Worm (Caenorhabditis elegans) whole organism, young adult: ENCODE results near the gene B0244.4.

ENCODE experiments used
- B0019.2 ChIP-seq: fragments of 200-800 bp; sonication (Bioruptor generic); conservative IDR thresholded peaks from 2 replicates; pipeline ENCODE4 v1.3.6; 2022; ENCODE audit warnings: missing genetic modification reagents, missing genetic modification characterization, missing compliant biosample characterization
- F10E7.11 ChIP-seq: sonication (generic microtip); optimal IDR thresholded peaks from 2 replicates; lab custom pipeline; 2017; ENCODE audit warnings: mild to moderate bottlenecking, missing genetic modification characterization, moderate library complexity, missing compliant biosample characterization
- F33H1.4 ChIP-seq: fragments of 200-800 bp; sonication (Bioruptor generic); IDR thresholded peaks from 2 replicates; pipeline ENCODE4 v1.3.6; 2022; ENCODE audit warnings: missing genetic modification reagents, missing genetic modification characterization, missing compliant biosample characterization
- F39B2.1 ChIP-seq: fragments of 200-800 bp; sonication (Bioruptor generic); IDR thresholded peaks from 2 replicates; pipeline ENCODE4 v1.3.6; 2022; ENCODE audit warnings: missing genetic modification reagents, missing genetic modification characterization, missing compliant biosample characterization
- F57A8.1 ChIP-seq: fragments of 200-800 bp; sonication (Bioruptor generic); optimal IDR thresholded peaks from 2 replicates; lab custom pipeline; 2018; ENCODE audit warnings: mild to moderate bottlenecking, missing genetic modification characterization, moderate library complexity, missing compliant biosample characterization
- F57C9.4 ChIP-seq: sonication (generic microtip); optimal IDR thresholded peaks from 2 replicates; lab custom pipeline; 2017; ENCODE audit warnings: mild to moderate bottlenecking, missing genetic modification characterization, missing compliant biosample characterization
- T07F8.4 ChIP-seq: sonication (generic microtip); optimal IDR thresholded peaks from 2 replicates; lab custom pipeline; 2016; ENCODE audit warnings: mild to moderate bottlenecking, missing genetic modification characterization, moderate library complexity, missing compliant biosample characterization
- Y56A3A.18 ChIP-seq: fragments of 200-800 bp; sonication (Bioruptor generic); IDR thresholded peaks from 2 replicates; pipeline ENCODE4 v1.3.6; 2022; ENCODE audit warnings: missing genetic modification reagents, missing genetic modification characterization, missing compliant biosample characterization
- Y95B8A.8 ChIP-seq: fragments of 200-800 bp; sonication (Bioruptor generic); IDR thresholded peaks from 2 replicates; pipeline ENCODE4 v1.3.6; 2022; ENCODE audit warnings: missing genetic modification reagents, missing genetic modification characterization, missing compliant biosample characterization
- attf-3 ChIP-seq: fragments of 200-800 bp; sonication (Bioruptor generic); conservative IDR thresholded peaks from 2 replicates; pipeline ENCODE4 v1.3.6; 2022; ENCODE audit warnings: missing genetic modification reagents, missing genetic modification characterization, missing compliant biosample characterization
- attf-5 ChIP-seq: fragments of 200-800 bp; sonication (Bioruptor generic); optimal IDR thresholded peaks from 2 replicates; lab custom pipeline; 2018; ENCODE audit warnings: mild to moderate bottlenecking, missing genetic modification characterization, missing compliant biosample characterization
- bed-1 ChIP-seq: fragments of 200-800 bp; sonication (Bioruptor generic); IDR thresholded peaks from 2 replicates; pipeline ENCODE4 v1.3.6; 2022; ENCODE audit warnings: missing genetic modification reagents, missing genetic modification characterization, missing compliant biosample characterization
- ccch-3 ChIP-seq: fragments of 200-800 bp; sonication (Bioruptor generic); optimal IDR thresholded peaks from 2 replicates; lab custom pipeline; 2018; ENCODE audit warnings: mild to moderate bottlenecking, missing genetic modification characterization, missing compliant biosample characterization
- cebp-1 ChIP-seq, 2 experiments: fragments of 200-800 bp in 1 of 2; sonication (Bioruptor generic) in 1 of 2; sonication (generic microtip) in 1 of 2; IDR thresholded peaks in 1 of 2; optimal IDR thresholded peaks in 1 of 2; 2 replicates each; pipeline versions ENCODE4 v1.3.6 to Lab custom; 2017 to 2022; ENCODE audit warnings: missing compliant biosample characterization in 2 of 2, missing genetic modification characterization in 2 of 2, mild to moderate bottlenecking in 1 of 2, missing genetic modification reagents in 1 of 2, moderate library complexity in 1 of 2
- cebp-2 ChIP-seq: fragments of 200-800 bp; sonication (Bioruptor generic); IDR thresholded peaks from 2 replicates; pipeline ENCODE4 v1.3.6; 2022; ENCODE audit warnings: missing genetic modification characterization, missing compliant biosample characterization
- ceh-27 ChIP-seq: fragments of 200-800 bp; sonication (Bioruptor generic); optimal IDR thresholded peaks from 2 replicates; lab custom pipeline; 2018; ENCODE audit warnings: mild to moderate bottlenecking, missing genetic modification characterization, moderate library complexity, missing compliant biosample characterization
- die-1 ChIP-seq: sonication (generic microtip); optimal IDR thresholded peaks from 2 replicates; lab custom pipeline; 2016; ENCODE audit warnings: missing genotype, mild to moderate bottlenecking, missing genetic modification characterization, missing compliant biosample characterization
- dox-1 ChIP-seq: fragments of 200-800 bp; sonication (Bioruptor generic); IDR thresholded peaks from 2 replicates; pipeline ENCODE4 v1.3.6; 2022; ENCODE audit warnings: missing genetic modification reagents, missing genetic modification characterization, missing compliant biosample characterization
- dpff-1 ChIP-seq: sonication (generic microtip); optimal IDR thresholded peaks from 2 replicates; lab custom pipeline; 2017; ENCODE audit warnings: mild to moderate bottlenecking, missing genetic modification characterization, missing compliant biosample characterization
- efl-1 ChIP-seq: fragments of 150-350 bp; optimal IDR thresholded peaks from 2 replicates; lab custom pipeline; 2014; ENCODE audit warnings: missing biosample characterization, missing genetic modification reagents, missing genetic modification characterization
- ekl-4 ChIP-seq: fragments of 200-800 bp; sonication (Bioruptor generic); IDR thresholded peaks from 2 replicates; pipeline ENCODE4 v1.3.6; 2022; ENCODE audit warnings: missing genetic modification reagents, missing genetic modification characterization, missing compliant biosample characterization
- him-1 ChIP-seq: sonication (generic microtip); optimal IDR thresholded peaks from 2 replicates; lab custom pipeline; 2016; ENCODE audit warnings: missing genotype, missing genetic modification reagents, missing genetic modification characterization, missing compliant biosample characterization
- hlh-12 ChIP-seq: sonication (generic microtip); optimal IDR thresholded peaks from 2 replicates; lab custom pipeline; 2016; ENCODE audit warnings: missing genetic modification characterization, missing compliant biosample characterization
- hmg-1.2 ChIP-seq: fragments of 200-800 bp; sonication (Bioruptor generic); IDR thresholded peaks from 2 replicates; pipeline ENCODE4 v1.3.6; 2022; ENCODE audit warnings: missing genetic modification reagents, missing genetic modification characterization, missing compliant biosample characterization
- let-526 ChIP-seq: fragments of 200-800 bp; sonication (Bioruptor generic); IDR thresholded peaks from 2 replicates; pipeline ENCODE4 v1.3.6; 2022; ENCODE audit warnings: missing genetic modification reagents, missing genetic modification characterization, missing compliant biosample characterization
- let-607 ChIP-seq, 2 experiments: fragments of 200-800 bp in 1 of 2; sonication (Bioruptor generic) in 1 of 2; sonication (generic microtip) in 1 of 2; optimal IDR thresholded peaks; 2 replicates each; lab custom pipeline; 2016 to 2018; ENCODE audit warnings: mild to moderate bottlenecking in 2 of 2, missing compliant biosample characterization in 2 of 2, missing genetic modification characterization in 2 of 2, moderate library complexity in 2 of 2, missing genotype in 1 of 2
- lin-26 ChIP-seq: fragments of 200-800 bp; sonication (Bioruptor generic); IDR thresholded peaks from 2 replicates; pipeline ENCODE4 v1.3.6; 2022; ENCODE audit warnings: missing genetic modification reagents, missing genetic modification characterization, missing compliant biosample characterization
- lir-1 ChIP-seq: fragments of 200-800 bp; sonication (Bioruptor generic); conservative IDR thresholded peaks from 2 replicates; pipeline ENCODE4 v1.3.6; 2022; ENCODE audit warnings: missing genetic modification reagents, missing genetic modification characterization, missing compliant biosample characterization
- lsl-1 ChIP-seq: fragments of 200-800 bp; sonication (Bioruptor generic); optimal IDR thresholded peaks from 2 replicates; lab custom pipeline; 2018; ENCODE audit warnings: mild to moderate bottlenecking, missing genetic modification characterization, moderate library complexity, missing compliant biosample characterization
- lsy-27 ChIP-seq: sonication (generic microtip); optimal IDR thresholded peaks from 2 replicates; lab custom pipeline; 2017; ENCODE audit warnings: missing genetic modification characterization, mild to moderate bottlenecking, missing compliant biosample characterization, antibody characterized with exemption, missing genotype, borderline replicate concordance; ENCODE audit not compliant: insufficient read depth
- madf-10 ChIP-seq: sonication (generic microtip); optimal IDR thresholded peaks from 2 replicates; lab custom pipeline; 2016; ENCODE audit warnings: mild to moderate bottlenecking, missing genetic modification characterization, missing compliant biosample characterization
- madf-6 ChIP-seq: fragments of 200-800 bp; sonication (Bioruptor generic); IDR thresholded peaks from 2 replicates; pipeline ENCODE4 v1.3.6; 2022; ENCODE audit warnings: missing genetic modification reagents, missing genetic modification characterization, missing compliant biosample characterization
- mxl-1 ChIP-seq: sonication (generic microtip); optimal IDR thresholded peaks from 2 replicates; lab custom pipeline; 2016; ENCODE audit warnings: missing genetic modification characterization, missing compliant biosample characterization
- nhr-179 ChIP-seq: sonication (generic microtip); optimal IDR thresholded peaks from 2 replicates; lab custom pipeline; 2016; ENCODE audit warnings: mild to moderate bottlenecking, missing genetic modification characterization, missing compliant biosample characterization
- pha-4 ChIP-seq: fragments of 150-350 bp; sonication (generic microtip); optimal IDR thresholded peaks from 2 replicates; lab custom pipeline; 2014; ENCODE audit warnings: missing biosample characterization, missing genetic modification reagents, missing genetic modification characterization
- rpc-1 ChIP-seq, 2 experiments: fragments of 150-350 bp in 1 of 2; sonication (generic microtip) in 1 of 2; optimal IDR thresholded peaks; 2 replicates each; lab custom pipeline; 2014 to 2018; ENCODE audit warnings: missing biosample characterization in 1 of 2, missing genetic modification characterization in 1 of 2, missing genetic modification reagents in 1 of 2, missing genotype in 1 of 2
- sdz-38 ChIP-seq: sonication (generic microtip); optimal IDR thresholded peaks from 2 replicates; lab custom pipeline; 2016; ENCODE audit warnings: missing genotype, missing genetic modification characterization, missing compliant biosample characterization
- snpc-1.3 ChIP-seq: sonication (generic microtip); optimal IDR thresholded peaks from 2 replicates; lab custom pipeline; 2017; ENCODE audit warnings: missing genetic modification characterization, mild to moderate bottlenecking, missing compliant biosample characterization, antibody characterized with exemption, moderate library complexity, missing genotype, missing genetic modification reagents; ENCODE audit not compliant: insufficient read depth
- snpc-3.4 ChIP-seq: sonication (generic microtip); optimal IDR thresholded peaks from 2 replicates; lab custom pipeline; 2017; ENCODE audit warnings: missing genetic modification characterization, mild to moderate bottlenecking, missing compliant biosample characterization, antibody characterized with exemption, moderate library complexity, missing genotype, missing genetic modification reagents
- tbx-9 ChIP-seq: sonication (generic microtip); optimal IDR thresholded peaks from 2 replicates; lab custom pipeline; 2016; ENCODE audit warnings: borderline replicate concordance, missing genetic modification characterization, inconsistent platforms, missing compliant biosample characterization
- unc-130 ChIP-seq: sonication (generic microtip); optimal IDR thresholded peaks from 2 replicates; lab custom pipeline; 2016; ENCODE audit warnings: missing genetic modification reagents, missing genetic modification characterization, missing compliant biosample characterization
- unc-62 ChIP-seq: fragments of 150-350 bp; optimal IDR thresholded peaks from 2 replicates; lab custom pipeline; 2014; ENCODE audit warnings: missing biosample characterization, missing genetic modification reagents, missing genetic modification characterization
- zfh-2 ChIP-seq: fragments of 200-800 bp; sonication (Bioruptor generic); conservative IDR thresholded peaks from 2 replicates; pipeline ENCODE4 v1.3.6; 2022; ENCODE audit warnings: missing genetic modification reagents, missing genetic modification characterization, missing compliant biosample characterization
- ztf-25 ChIP-seq: fragments of 200-800 bp; sonication (Bioruptor generic); IDR thresholded peaks from 2 replicates; pipeline ENCODE4 v1.3.6; 2022; ENCODE audit warnings: missing genetic modification reagents, missing genetic modification characterization, missing compliant biosample characterization
- ztf-26 ChIP-seq: sonication (generic microtip); optimal IDR thresholded peaks from 2 replicates; lab custom pipeline; 2017; ENCODE audit warnings: missing genetic modification characterization, missing compliant biosample characterization
- ztf-3 ChIP-seq: fragments of 200-800 bp; sonication (Bioruptor generic); optimal IDR thresholded peaks from 2 replicates; lab custom pipeline; 2018; ENCODE audit warnings: mild to moderate bottlenecking, missing genetic modification characterization, missing compliant biosample characterization

The B0244.4 gene

ce11 chrIII:5769726-5770235 is 22.5 kb downstream of the B0244.4 start, which contains the start of gene cutl-23:
TSS of gene cutl-23 (plus strand) at chrIII:5770185.
- TF ChIP-seq unc-130 = peak; percentile 34
- TF ChIP-seq lir-1 (GFP tag; lab: Robert Waterston, UW) = no peak
- peak; percentile 26 for TF ChIP-seq hlh-12 (tag; lab: Kevin White, UChicago)
- no peak for TF ChIP-seq lsy-27
- TF ChIP-seq ztf-26 = peak; percentile 35
- TF ChIP-seq ccch-3 (GFP tag; lab: Kevin White, UChicago) = no peak
- TF ChIP-seq attf-5 = peak; percentile 44
- no peak for TF ChIP-seq Y95B8A.8 (GFP tag; lab: Robert Waterston, UW)
- 0 out of 2 replicates have a peak, but pooled peaks have one; percentile 39 for TF ChIP-seq F39B2.1 (GFP tag; lab: Robert Waterston, UW)
- peak; percentile 13 for TF ChIP-seq ceh-27 (GFP tag; lab: Kevin White, UChicago)
- 0 out of 2 replicates have a peak, but pooled peaks have one; percentile 41 for TF ChIP-seq attf-3
- TF ChIP-seq dox-1 (GFP tag; lab: Robert Waterston, UW) = peak; percentile 64; the same call in 1 of the 2 replicates
- peak; percentile 73 for TF ChIP-seq snpc-1.3 (tag; lab: Kevin White, UChicago)
- no peak for TF ChIP-seq F57A8.1
- TF ChIP-seq him-1 (tag; lab: Kevin White, UChicago) = peak; percentile 94
- TF ChIP-seq Y56A3A.18 (GFP tag; lab: Robert Waterston, UW) = 0 out of 2 replicates have a peak, but pooled peaks have one; percentile 28
- TF ChIP-seq pha-4 (tag; lab: Kevin White, UChicago) = no peak
- TF ChIP-seq ztf-3 (GFP tag; lab: Kevin White, UChicago) = no peak
- peak; percentile 15 for TF ChIP-seq lsl-1 (GFP tag; lab: Kevin White, UChicago)
- peak; percentile 41 for TF ChIP-seq mxl-1 (tag; lab: Kevin White, UChicago)
- TF ChIP-seq bed-1 (GFP tag; lab: Robert Waterston, UW) = no peak
- peak; percentile 72 for TF ChIP-seq die-1 (tag; lab: Kevin White, UChicago)
- peak; percentile 50 for TF ChIP-seq madf-10 (tag; lab: Kevin White, UChicago)
- TF ChIP-seq let-526 (GFP tag; lab: Robert Waterston, UW) = no peak
- peak; percentile 20 for TF ChIP-seq nhr-179 (tag; lab: Kevin White, UChicago)
- peak; percentile 66 for TF ChIP-seq snpc-3.4 (tag; lab: Kevin White, UChicago)
- no peak for TF ChIP-seq F57C9.4 (tag; lab: Kevin White, UChicago)
- peak; percentile 66; the same call in 1 of the 2 replicates for TF ChIP-seq ekl-4
- peak; percentile 28; the same call in 1 of the 2 replicates for TF ChIP-seq F33H1.4 (GFP tag; lab: Robert Waterston, UW)
- TF ChIP-seq dpff-1 (tag; lab: Kevin White, UChicago) = no peak
- no peak for TF ChIP-seq cebp-2
- TF ChIP-seq ztf-25 (GFP tag; lab: Robert Waterston, UW) = peak; percentile 70; the same call in 1 of the 2 replicates
- TF ChIP-seq F10E7.11 (tag; lab: Kevin White, UChicago) = no peak
- no peak for TF ChIP-seq tbx-9 (tag; lab: Kevin White, UChicago)
- 0 out of 2 replicates have a peak, but pooled peaks have one; percentile 27 for TF ChIP-seq madf-6 (GFP tag; lab: Robert Waterston, UW)
- TF ChIP-seq unc-62 (GFP tag; lab: Kevin White, UChicago) = no peak
- peak; percentile 37; the same call in 1 of the 2 replicates for TF ChIP-seq zfh-2 (GFP tag; lab: Robert Waterston, UW)
- no peak for TF ChIP-seq B0019.2 (GFP tag; lab: Robert Waterston, UW)
- TF ChIP-seq T07F8.4 (tag; lab: Kevin White, UChicago) = peak; percentile 59
- no peak for TF ChIP-seq cebp-1 (GFP tag; IDR thresholded peaks at IDR 0.05; lab: Robert Waterston, UW)
- no peak for TF ChIP-seq cebp-1 (tag; optimal IDR thresholded peaks at IDR 0.05; lab: Kevin White, UChicago)
- peak; percentile 90 for TF ChIP-seq lin-26
- peak; percentile 67 for TF ChIP-seq hmg-1.2
- no peak for TF ChIP-seq efl-1 (GFP tag; lab: Kevin White, UChicago)
- no peak for TF ChIP-seq sdz-38 (tag; lab: Kevin White, UChicago)
- peak in 1 of 2 experiments; percentile 3 for TF ChIP-seq let-607 (tag; optimal IDR thresholded peaks at IDR 0.05; lab: Kevin White, UChicago)
- peak; percentile 89 for TF ChIP-seq rpc-1 (optimal IDR thresholded peaks at IDR 0.05; lab: Kevin White, UChicago)
- TF ChIP-seq rpc-1 (tag; optimal IDR thresholded peaks at IDR 0.05; lab: Kevin White, UChicago) = peak; percentile 88
